Fruit fly (Drosophila melanogaster): Measurements from ENCODE around the gene CG9727.

CG9727 gene

DNA sequence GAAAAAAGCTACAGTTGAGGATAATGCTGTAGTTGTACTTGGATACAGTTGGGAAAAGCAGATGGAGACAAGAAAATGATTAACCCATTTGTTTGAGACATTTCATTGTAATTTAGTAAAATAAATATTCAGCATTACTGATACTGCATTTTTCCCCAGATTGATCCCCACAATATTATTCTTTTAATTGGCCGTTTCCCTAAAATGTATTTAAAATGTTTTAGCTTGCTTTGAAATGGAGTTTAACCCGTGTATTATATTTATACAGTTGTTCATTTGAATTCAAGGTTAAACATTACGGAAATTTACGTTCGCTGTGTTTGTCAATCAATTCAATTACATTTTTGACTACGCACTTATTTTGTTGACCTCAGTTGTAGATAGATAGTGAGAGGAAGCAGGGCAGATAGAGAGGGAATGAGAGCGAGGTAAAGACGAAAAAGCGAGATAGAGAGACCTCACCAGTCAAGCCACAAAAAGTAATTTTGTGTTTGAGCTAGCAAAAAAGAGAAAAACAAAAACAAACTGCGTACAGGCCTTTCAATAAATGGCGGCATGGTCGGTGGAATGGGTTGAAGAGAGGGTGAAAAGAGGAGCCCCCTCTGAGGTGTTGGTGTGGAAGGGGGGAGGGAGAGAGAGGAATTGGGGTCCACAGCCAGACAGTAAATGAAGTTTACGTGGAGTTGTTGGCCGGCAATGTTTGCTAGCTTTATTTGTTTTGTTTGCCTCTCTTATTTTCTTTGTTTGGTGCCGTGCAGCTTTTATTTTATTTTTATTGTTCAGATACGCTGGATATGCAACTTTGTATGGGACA lies 45.9 kb downstream of the CG9727 start (continued):
- no peak for TF ChIP-seq inv (GFP tag; IDR thresholded peaks at IDR 0.05; ENCODE audit: partially characterized antibody)
- 0 out of 3 replicates have a peak, but pooled peaks have one; percentile 66 for TF ChIP-seq CG11456 (GFP tag; IDR thresholded peaks at IDR 0.05)
- TF ChIP-seq gt (GFP tag; IDR thresholded peaks at IDR 0.05) = 0 out of 2 replicates have a peak, but pooled peaks have one; percentile 6
- peak; percentile 9 for TF ChIP-seq NC2α (GFP tag; optimal IDR thresholded peaks at IDR 0.05)
- TF ChIP-seq Dek (tag; optimal IDR thresholded peaks at IDR 0.05) = peak; percentile 81
- peak; percentile 71 for TF ChIP-seq CG17568 (GFP tag; optimal IDR thresholded peaks at IDR 0.05)
- peak; percentile 78 for TF ChIP-seq Blimp-1 (GFP tag; optimal IDR thresholded peaks at IDR 0.05)
- peak; percentile 45; the same call in 2 of the 3 replicates for TF ChIP-seq H15 (GFP tag; IDR thresholded peaks at IDR 0.05)
- no peak for TF ChIP-seq nerfin-2 (GFP tag; IDR thresholded peaks at IDR 0.05; ENCODE audit: partially characterized antibody)
- peak; percentile 81 for TF ChIP-seq Max (GFP tag; optimal IDR thresholded peaks at IDR 0.05)
- peak; percentile 91 for TF ChIP-seq CG18619 (GFP tag; optimal IDR thresholded peaks at IDR 0.05)
- TF ChIP-seq fd96Cb (tag; optimal IDR thresholded peaks at IDR 0.05) = peak; percentile 89
- TF ChIP-seq CG2202 (tag; optimal IDR thresholded peaks at IDR 0.05) = peak; percentile 65
- peak; percentile 20 for TF ChIP-seq Neu2 (GFP tag; optimal IDR thresholded peaks at IDR 0.05; ENCODE audit: borderline replicate concordance)
- peak; percentile 71 for TF ChIP-seq wor (GFP tag; IDR thresholded peaks at IDR 0.05)
- TF ChIP-seq CG18599 (GFP tag; optimal IDR thresholded peaks at IDR 0.05) = peak; percentile 90
- TF ChIP-seq CTCF (GFP tag; optimal IDR thresholded peaks at IDR 0.05) = peak; percentile 54
- TF ChIP-seq CG1647 (GFP tag; optimal IDR thresholded peaks at IDR 0.05) = peak; percentile 74
- TF ChIP-seq CG10959 (GFP tag; IDR thresholded peaks at IDR 0.05) = no peak
- peak in 1 of 2 experiments; percentile 52 for TF ChIP-seq insv (GFP tag; optimal IDR thresholded peaks at IDR 0.05)
- TF ChIP-seq CG8359 (GFP tag; optimal IDR thresholded peaks at IDR 0.05; ENCODE audit: borderline replicate concordance) = peak; percentile 66
- peak; percentile 76 for TF ChIP-seq Lhr (GFP tag; optimal IDR thresholded peaks at IDR 0.05)
- peak; percentile 60; the same call in 1 of the 3 replicates for TF ChIP-seq CG11560 (tag; IDR thresholded peaks at IDR 0.05)
- peak; percentile 89 for TF ChIP-seq Hsf (GFP tag; optimal IDR thresholded peaks at IDR 0.05)
- TF ChIP-seq CG6854 (GFP tag; optimal IDR thresholded peaks at IDR 0.05) = peak; percentile 87
- peak; percentile 14; the same call in 1 of the 2 replicates for TF ChIP-seq peb (GFP tag; IDR thresholded peaks at IDR 0.05)
- TF ChIP-seq luna (GFP tag; optimal IDR thresholded peaks at IDR 0.05) = no peak
- peak; percentile 49 for TF ChIP-seq CG15696 (tag; optimal IDR thresholded peaks at IDR 0.05)
- peak; percentile 88 for TF ChIP-seq PHDP (tag; optimal IDR thresholded peaks at IDR 0.05)
- TF ChIP-seq Deaf1 (tag; optimal IDR thresholded peaks at IDR 0.05) = peak; percentile 72
- TF ChIP-seq CG31388 (GFP tag; optimal IDR thresholded peaks at IDR 0.05) = peak; percentile 72
- no peak for TF ChIP-seq pzg (GFP tag; optimal IDR thresholded peaks at IDR 0.05)
- TF ChIP-seq CG6791 (GFP tag; IDR thresholded peaks at IDR 0.05; ENCODE audit: partially characterized antibody) = no peak
- TF ChIP-seq Camta (GFP tag; optimal IDR thresholded peaks at IDR 0.05) = peak; percentile 83
- TF ChIP-seq stc (GFP tag; IDR thresholded peaks at IDR 0.05) = peak; percentile 62; the same call in 1 of the 2 replicates
- TF ChIP-seq MESR4 (GFP tag; optimal IDR thresholded peaks at IDR 0.05) = no peak
- TF ChIP-seq sens (GFP tag) = peak; percentile 98
- TF ChIP-seq CG7556 (GFP tag; optimal IDR thresholded peaks at IDR 0.05) = peak; percentile 95
- TF ChIP-seq Stat92E (GFP tag; optimal IDR thresholded peaks at IDR 0.05) = peak in 1 of 3 experiments; percentile 58
- TF ChIP-seq CG16863 (GFP tag; optimal IDR thresholded peaks at IDR 0.05) = peak; percentile 81
- TF ChIP-seq CHES-1-like (GFP tag; optimal IDR thresholded peaks at IDR 0.05) = peak; percentile 77
- TF ChIP-seq Nf-YC (tag; optimal IDR thresholded peaks at IDR 0.05) = peak; percentile 79
- TF ChIP-seq nmo (GFP tag; optimal IDR thresholded peaks at IDR 0.05) = peak; percentile 95
- TF ChIP-seq vvl (GFP tag; IDR thresholded peaks at IDR 0.05) = peak; percentile 63
- peak; percentile 56 for TF ChIP-seq CG7372 (GFP tag; IDR thresholded peaks at IDR 0.05)
- no peak for TF ChIP-seq BEAF-32 (GFP tag; optimal IDR thresholded peaks at IDR 0.05)
- peak; percentile 86 for TF ChIP-seq Hr3 (GFP tag; optimal IDR thresholded peaks at IDR 0.05)
- peak; percentile 17; the same call in 1 of the 2 replicates for TF ChIP-seq ro (GFP tag; IDR thresholded peaks at IDR 0.05)

All from whole organism, embryonic.